Worm (Caenorhabditis elegans): ENCODE data around the gene F09A5.2.

ce11 chrX:13102838-13103237 lies 32.1 kb upstream of the F09A5.2 start:
- TF ChIP-seq sptf-1 (tag; optimal IDR thresholded peaks at IDR 0.05) = no peak
- TF ChIP-seq aly-2 (tag; optimal IDR thresholded peaks at IDR 0.05) = no peak
- TF ChIP-seq zag-1 (tag; optimal IDR thresholded peaks at IDR 0.05) = no peak
- TF ChIP-seq ama-1 (optimal IDR thresholded peaks at IDR 0.05) = no peak
- TF ChIP-seq fkh-10 (GFP tag; optimal IDR thresholded peaks at IDR 0.05) = no peak
- no peak for TF ChIP-seq snpc-4 (tag; optimal IDR thresholded peaks at IDR 0.05)
- no peak for TF ChIP-seq egl-13 (tag; optimal IDR thresholded peaks at IDR 0.05)
- TF ChIP-seq nhr-77 (tag; optimal IDR thresholded peaks at IDR 0.05) = no peak
- TF ChIP-seq nhr-84 (tag; optimal IDR thresholded peaks at IDR 0.05) = no peak

Data from whole organism, L1 larva.